Worm (Caenorhabditis elegans) whole organism, L2 larva: Measurements from ENCODE around the gene Y97E10C.1.

Experiments
- ZK546.5 ChIP-seq: sonication (generic microtip); optimal IDR thresholded peaks from 2 replicates; lab custom pipeline; 2017; ENCODE audit warnings: missing biosample characterization, missing genetic modification characterization
- aly-2 ChIP-seq: fragments of 150-350 bp; optimal IDR thresholded peaks from 2 replicates; lab custom pipeline; 2014; ENCODE audit warnings: missing biosample characterization, missing genetic modification characterization
- ceh-16 ChIP-seq: fragments of 150-350 bp; optimal IDR thresholded peaks from 2 replicates; lab custom pipeline; 2014; ENCODE audit warnings: missing biosample characterization, missing genetic modification characterization
- lin-13 ChIP-seq: fragments of 150-350 bp; optimal IDR thresholded peaks from 2 replicates; lab custom pipeline; 2014; ENCODE audit warnings: missing biosample characterization, missing genetic modification reagents, missing genetic modification characterization
- mbf-1 ChIP-seq: sonication (generic microtip); optimal IDR thresholded peaks from 2 replicates; lab custom pipeline; 2017; ENCODE audit warnings: missing biosample characterization, missing genetic modification characterization

- TF ChIP-seq aly-2 (tag; lab: Kevin White, UChicago) (no peak), ZK546.5 (tag; lab: Kevin White, UChicago) (no peak), ceh-16 (tag; lab: Kevin White, UChicago) (peak; percentile 4), lin-13 (GFP tag; lab: Kevin White, UChicago) (peak; percentile 20), mbf-1 (tag; lab: Kevin White, UChicago) (no peak)
These were observed 4.6 kb downstream of the Y97E10C.1 start for ce11 chrV:7733240-7733765.
